Fruit fly (Drosophila melanogaster) S2 (cell line): ENCODE results near the gene kek4.

ENCODE experiments used
- CG8478 ChIP-seq: fragments of >200 bp; optimal IDR thresholded peaks from 2 replicates; lab custom pipeline; 2018
- CTCF ChIP-seq, 2 experiments: fragments of >200 bp; optimal IDR thresholded peaks; 2 replicates each; lab custom pipeline; 2018

DNA sequence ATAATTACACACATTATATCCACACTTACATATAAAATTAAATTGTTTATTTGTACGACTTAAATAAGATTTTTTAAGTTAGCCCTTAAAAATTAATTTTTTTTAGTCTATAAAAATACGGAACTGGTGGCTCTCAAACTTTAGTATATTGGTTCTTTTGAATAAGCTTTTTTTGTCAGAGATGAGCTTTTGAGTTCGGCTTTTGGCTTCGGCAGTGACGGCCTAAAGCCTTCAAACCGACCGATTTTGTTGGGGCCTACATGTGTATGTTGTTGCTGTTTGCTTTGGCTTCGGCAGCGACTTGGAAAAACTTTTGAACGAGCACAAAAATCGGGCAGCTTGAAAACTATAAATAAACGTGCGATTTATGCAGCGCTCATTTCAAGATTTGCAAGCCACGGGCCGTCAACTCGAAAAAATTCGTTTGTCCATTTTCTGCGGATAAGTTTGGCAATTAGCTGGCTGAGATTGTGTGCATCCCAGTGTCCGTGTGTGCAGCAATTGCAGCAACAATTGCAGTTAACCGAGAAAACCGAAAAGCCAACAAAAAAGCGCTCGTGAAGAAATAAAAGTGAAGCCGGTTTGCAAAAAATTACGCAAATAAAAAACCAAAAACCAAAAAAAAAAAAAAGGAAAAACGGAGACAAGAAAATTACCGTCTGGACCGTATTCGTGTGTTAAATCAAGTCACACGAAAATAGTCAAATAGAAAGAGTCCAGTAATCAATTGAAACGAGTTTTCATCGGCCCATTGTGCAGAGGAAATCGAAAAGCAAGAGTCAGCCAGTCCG lies 30.9 kb upstream of the kek4 start, which contains the start of gene CG16820:
- no peak for TF ChIP-seq CTCF (optimal IDR thresholded peaks at IDR 0.05; lab: Kevin White, UChicago)
- TF ChIP-seq CG8478 (lab: Kevin White, UChicago), result no peak
